Worm (Caenorhabditis elegans) whole organism, mixed stage, embryonic: ENCODE measurements around the gene glo-1.

Source experiments
- blmp-1 ChIP-seq: fragments of 150-350 bp; optimal IDR thresholded peaks from 2 replicates; lab custom pipeline; 2014; ENCODE audit warnings: missing biosample characterization, missing genetic modification characterization
- mep-1 ChIP-seq: fragments of 150-350 bp; optimal IDR thresholded peaks from 2 replicates; lab custom pipeline; 2017; ENCODE audit warnings: missing biosample characterization, missing genetic modification reagents, missing genetic modification characterization, inconsistent platforms
- nhr-28 ChIP-seq: fragments of 150-350 bp; optimal IDR thresholded peaks from 2 replicates; lab custom pipeline; 2014; ENCODE audit warnings: missing biosample characterization, missing genetic modification characterization
- snpc-4 ChIP-seq: fragments of 150-350 bp; optimal IDR thresholded peaks from 2 replicates; lab custom pipeline; 2014; ENCODE audit warnings: missing biosample characterization, missing genetic modification characterization

- TF ChIP-seq snpc-4 (tag; lab: Kevin White, UChicago) = no peak
- no peak for TF ChIP-seq mep-1 (tag; lab: Kevin White, UChicago)
- TF ChIP-seq blmp-1 (tag; lab: Kevin White, UChicago) = no peak
- no peak for TF ChIP-seq nhr-28
Measured at ce11 chrX:9921257-9921656, 39.2 kb upstream of the glo-1 start, which contains the start of gene C17G1.2.
